Worm (Caenorhabditis elegans) whole organism, L4 larva: ENCODE results near the gene F09F7.6.

Source experiments
- saeg-2 ChIP-seq: fragments of 200-800 bp; sonication (Bioruptor generic); IDR thresholded peaks from 2 replicates; pipeline ENCODE4 v1.3.6; 2022; ENCODE audit warnings: missing genetic modification reagents, missing genetic modification characterization, missing compliant biosample characterization
- snpc-1.2 ChIP-seq: fragments of 200-800 bp; sonication (Bioruptor generic); IDR thresholded peaks from 2 replicates; pipeline ENCODE4 v1.3.6; 2022; ENCODE audit warnings: missing genetic modification reagents, missing genetic modification characterization, missing compliant biosample characterization
- tag-97 ChIP-seq: fragments of 200-800 bp; sonication (Bioruptor generic); IDR thresholded peaks from 2 replicates; pipeline ENCODE4 v1.3.6; 2022; ENCODE audit warnings: missing genetic modification characterization, missing compliant biosample characterization

F09F7.6 gene

DNA sequence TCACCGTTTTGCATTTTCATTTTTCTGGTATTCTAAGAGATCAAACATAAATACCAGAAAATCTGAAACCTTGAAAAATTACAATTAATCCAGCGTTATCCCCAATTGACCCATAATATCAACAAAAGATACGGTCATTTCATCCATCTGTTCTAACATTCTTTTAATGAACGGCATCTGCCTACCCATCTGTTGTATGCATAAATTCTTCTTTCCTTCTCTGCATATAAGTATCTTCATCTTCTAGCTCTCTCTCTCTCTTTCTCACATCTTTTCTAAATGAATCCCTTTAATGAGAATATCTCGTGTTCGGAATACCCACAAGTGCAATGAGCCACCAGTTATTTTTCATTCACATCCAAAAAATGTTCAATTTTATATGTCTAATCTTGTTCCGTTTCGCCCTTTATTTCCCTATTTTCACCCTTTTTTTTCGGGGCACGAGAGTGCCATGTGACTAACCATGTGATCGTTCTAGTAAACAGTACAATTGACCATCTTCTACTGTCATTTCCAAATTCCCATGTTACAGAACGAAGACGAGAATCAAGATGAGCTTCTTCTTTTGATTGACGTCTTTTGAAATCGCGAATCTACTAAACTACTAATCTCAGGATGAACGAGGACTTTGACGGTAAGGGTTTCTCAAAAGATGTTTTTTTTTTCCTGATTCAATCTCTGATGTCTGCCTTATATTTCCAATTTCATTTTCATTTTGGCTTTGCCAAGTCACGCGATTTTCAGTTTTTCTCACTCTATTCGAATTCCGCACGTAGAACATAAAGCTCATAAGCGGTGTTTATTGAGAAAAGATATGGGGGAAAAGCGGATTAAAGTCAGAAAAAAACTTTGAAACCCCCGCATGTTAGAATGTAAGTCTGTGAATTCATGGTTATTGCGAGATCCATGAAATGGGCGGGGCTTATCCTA is 50.3 kb downstream of the F09F7.6 start, which contains the start of gene R02F2.1 (continued):
- TF ChIP-seq saeg-2 (no peak), tag-97 (GFP tag; lab: Robert Waterston, UW) (no peak), snpc-1.2 (GFP tag; lab: Robert Waterston, UW) (no peak)
